Fruit fly (Drosophila melanogaster) whole organism: ENCODE measurements around the gene CG6927.

Experiments
- Dll ChIP-seq: fragments of >200 bp; optimal IDR thresholded peaks from 2 replicates; lab custom pipeline; 2017
- EcR ChIP-seq, 2 experiments: fragments of >200 bp; optimal IDR thresholded peaks; 2 replicates each; lab custom pipeline; 2017; ENCODE audit warnings: missing biosample characterization in 2 of 2, missing genetic modification characterization in 2 of 2, missing genetic modification reagents in 2 of 2
- pan ChIP-seq: fragments of >200 bp; optimal IDR thresholded peaks from 2 replicates; lab custom pipeline; 2017
- psq ChIP-seq: fragments of >200 bp; optimal IDR thresholded peaks from 2 replicates; lab custom pipeline; 2017
- usp ChIP-seq: fragments of >200 bp; optimal IDR thresholded peaks from 2 replicates; lab custom pipeline; 2017; ENCODE audit warnings: missing biosample characterization, missing genetic modification characterization, mixed read lengths

DNA sequence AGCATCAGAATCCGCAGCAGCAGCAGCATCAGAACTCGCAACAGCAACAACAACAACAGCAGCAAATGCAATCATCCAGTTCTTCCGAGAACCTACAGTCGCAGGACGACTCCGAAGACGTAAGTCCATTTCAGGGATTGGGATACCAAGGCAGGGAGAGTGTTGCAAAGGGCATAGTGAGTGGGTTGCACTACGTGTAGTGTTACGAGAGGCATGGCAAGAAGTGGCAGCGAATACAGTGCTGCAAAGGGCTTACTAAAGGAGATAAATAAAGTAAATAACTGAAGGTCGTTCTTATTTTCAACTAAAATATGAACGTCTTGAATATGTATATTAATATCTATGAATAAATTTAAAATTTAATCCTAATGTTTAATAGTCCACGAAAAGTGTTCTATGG, 4.4 kb downstream of the CG6927 start:
- TF ChIP-seq psq (lab: Kevin White, UChicago), result no peak
- TF ChIP-seq Dll, result no peak
- TF ChIP-seq pan, result no peak
- no peak for TF ChIP-seq usp (GFP tag; lab: Kevin White, UChicago)
- no peak for TF ChIP-seq EcR (GFP tag; optimal IDR thresholded peaks at IDR 0.05; lab: Kevin White, UChicago)
